Worm (Caenorhabditis elegans) whole organism, L2 larva: ENCODE data around the gene C16D2.1.
A peak's percentile ranks its signal among the peaks of the same experiment; 100 is the strongest.

Experiments
- C34F6.9 ChIP-seq: fragments of 150-350 bp; optimal IDR thresholded peaks from 2 replicates; lab custom pipeline; 2014; ENCODE audit warnings: missing biosample characterization, missing genetic modification characterization
- F13H6.1 ChIP-seq: sonication (generic microtip); optimal IDR thresholded peaks from 2 replicates; lab custom pipeline; 2016; ENCODE audit warnings: missing genetic modification characterization, missing compliant biosample characterization
- R02D3.7 ChIP-seq: fragments of 150-350 bp; optimal IDR thresholded peaks from 2 replicates; lab custom pipeline; 2014; ENCODE audit warnings: missing biosample characterization, missing genetic modification characterization
- Y55F3AM.14 ChIP-seq: fragments of 200-800 bp; sonication (Bioruptor generic); optimal IDR thresholded peaks from 2 replicates; lab custom pipeline; 2018; ENCODE audit warnings: mild to moderate bottlenecking, missing genetic modification characterization, missing compliant biosample characterization
- ZK546.5 ChIP-seq: sonication (generic microtip); optimal IDR thresholded peaks from 2 replicates; lab custom pipeline; 2017; ENCODE audit warnings: missing biosample characterization, missing genetic modification characterization
- alr-1 ChIP-seq: fragments of 150-350 bp; optimal IDR thresholded peaks from 2 replicates; lab custom pipeline; 2014; ENCODE audit warnings: missing biosample characterization, missing genetic modification characterization
- aly-2 ChIP-seq: fragments of 150-350 bp; optimal IDR thresholded peaks from 2 replicates; lab custom pipeline; 2014; ENCODE audit warnings: missing biosample characterization, missing genetic modification characterization
- ama-1 ChIP-seq: fragments of 150-350 bp; optimal IDR thresholded peaks from 2 replicates; lab custom pipeline; 2018; ENCODE audit warnings: inconsistent platforms
- blmp-1 ChIP-seq: sonication (generic microtip); optimal IDR thresholded peaks from 2 replicates; lab custom pipeline; 2017; ENCODE audit warnings: missing genetic modification characterization, mild to moderate bottlenecking, missing compliant biosample characterization, antibody characterized with exemption, moderate library complexity; ENCODE audit not compliant: insufficient read depth
- ceh-16 ChIP-seq: fragments of 150-350 bp; optimal IDR thresholded peaks from 2 replicates; lab custom pipeline; 2014; ENCODE audit warnings: missing biosample characterization, missing genetic modification characterization
- ceh-82 ChIP-seq: fragments of 150-350 bp; optimal IDR thresholded peaks from 2 replicates; lab custom pipeline; 2014; ENCODE audit warnings: missing biosample characterization, missing genetic modification characterization
- crh-2 ChIP-seq: sonication (generic microtip); optimal IDR thresholded peaks from 2 replicates; lab custom pipeline; 2017; ENCODE audit warnings: missing biosample characterization, missing genetic modification characterization
- egl-27 ChIP-seq: sonication (generic microtip); optimal IDR thresholded peaks from 3 replicates; lab custom pipeline; 2017; ENCODE audit warnings: missing biosample characterization, missing genetic modification reagents, missing genetic modification characterization
- elt-1 ChIP-seq: fragments of 150-350 bp; optimal IDR thresholded peaks from 2 replicates; lab custom pipeline; 2014; ENCODE audit warnings: missing biosample characterization, missing genetic modification characterization
- elt-3 ChIP-seq: sonication (generic microtip); optimal IDR thresholded peaks from 2 replicates; lab custom pipeline; 2017; ENCODE audit warnings: missing biosample characterization, missing genetic modification characterization
- fos-1 ChIP-seq: fragments of 150-350 bp; optimal IDR thresholded peaks from 2 replicates; lab custom pipeline; 2014; ENCODE audit warnings: missing biosample characterization, missing genetic modification characterization
- gmeb-1 ChIP-seq: fragments of 150-350 bp; optimal IDR thresholded peaks from 2 replicates; lab custom pipeline; 2014; ENCODE audit warnings: missing biosample characterization, missing genetic modification characterization
- lin-11 ChIP-seq: fragments of 150-350 bp; sonication (generic microtip); optimal IDR thresholded peaks from 2 replicates; lab custom pipeline; 2014; ENCODE audit warnings: missing biosample characterization, missing genetic modification characterization, inconsistent platforms, mixed read lengths
- lin-13 ChIP-seq: fragments of 150-350 bp; optimal IDR thresholded peaks from 2 replicates; lab custom pipeline; 2014; ENCODE audit warnings: missing biosample characterization, missing genetic modification reagents, missing genetic modification characterization
- lin-39 ChIP-seq: fragments of 150-350 bp; optimal IDR thresholded peaks from 2 replicates; lab custom pipeline; 2014; ENCODE audit warnings: missing biosample characterization, missing genetic modification reagents, missing genetic modification characterization
- lsy-2 ChIP-seq, 2 experiments: fragments of 150-350 bp in 1 of 2; sonication (generic microtip) in 1 of 2; optimal IDR thresholded peaks; 2 replicates each; lab custom pipeline; 2014 to 2017; ENCODE audit warnings: missing biosample characterization in 2 of 2, missing genetic modification characterization in 2 of 2
- mab-5 ChIP-seq: fragments of 150-350 bp; optimal IDR thresholded peaks from 2 replicates; lab custom pipeline; 2014; ENCODE audit warnings: missing biosample characterization, missing genetic modification characterization
- mbf-1 ChIP-seq: sonication (generic microtip); optimal IDR thresholded peaks from 2 replicates; lab custom pipeline; 2017; ENCODE audit warnings: missing biosample characterization, missing genetic modification characterization
- mdl-1 ChIP-seq, 2 experiments: fragments of 150-350 bp in 1 of 2; sonication (generic microtip) in 1 of 2; optimal IDR thresholded peaks; 2 replicates each; lab custom pipeline; 2017; ENCODE audit warnings: missing biosample characterization in 2 of 2, missing genetic modification characterization in 2 of 2
- nhr-10 ChIP-seq: sonication (generic microtip); optimal IDR thresholded peaks from 2 replicates; lab custom pipeline; 2017; ENCODE audit warnings: missing biosample characterization, missing genetic modification characterization
- nhr-11 ChIP-seq: fragments of 150-350 bp; optimal IDR thresholded peaks from 2 replicates; lab custom pipeline; 2014; ENCODE audit warnings: missing biosample characterization, missing genetic modification characterization
- nhr-12 ChIP-seq: fragments of 150-350 bp; optimal IDR thresholded peaks from 2 replicates; lab custom pipeline; 2014; ENCODE audit warnings: missing biosample characterization, missing genetic modification characterization
- nhr-129 ChIP-seq: fragments of 150-350 bp; optimal IDR thresholded peaks from 2 replicates; lab custom pipeline; 2014; ENCODE audit warnings: missing biosample characterization, missing genetic modification characterization
- nhr-21 ChIP-seq: fragments of 150-350 bp; optimal IDR thresholded peaks from 2 replicates; lab custom pipeline; 2014; ENCODE audit warnings: missing biosample characterization, missing genetic modification characterization
- nhr-237 ChIP-seq: fragments of 150-350 bp; optimal IDR thresholded peaks from 2 replicates; lab custom pipeline; 2014; ENCODE audit warnings: missing biosample characterization, missing genetic modification characterization
- nhr-25 ChIP-seq: fragments of 150-350 bp; sonication (generic microtip); optimal IDR thresholded peaks from 3 replicates; lab custom pipeline; 2014; ENCODE audit warnings: missing biosample characterization, missing genetic modification characterization
- nhr-6 ChIP-seq: fragments of 150-350 bp; optimal IDR thresholded peaks from 2 replicates; lab custom pipeline; 2014; ENCODE audit warnings: missing biosample characterization, missing genetic modification characterization
- nhr-77 ChIP-seq: fragments of 150-350 bp; optimal IDR thresholded peaks from 2 replicates; lab custom pipeline; 2014; ENCODE audit warnings: missing biosample characterization, missing genetic modification characterization
- peb-1 ChIP-seq: fragments of 150-350 bp; optimal IDR thresholded peaks from 2 replicates; lab custom pipeline; 2014; ENCODE audit warnings: missing biosample characterization, missing genetic modification characterization
- sem-4 ChIP-seq: fragments of 150-350 bp; optimal IDR thresholded peaks from 2 replicates; lab custom pipeline; 2014; ENCODE audit warnings: missing biosample characterization, missing genetic modification reagents, missing genetic modification characterization
- sma-3 ChIP-seq: sonication (generic microtip); optimal IDR thresholded peaks from 2 replicates; lab custom pipeline; 2016; ENCODE audit warnings: missing genetic modification reagents, missing genetic modification characterization, missing compliant biosample characterization
- sma-9 ChIP-seq, 2 experiments: fragments of 150-350 bp in 1 of 2; sonication (generic microtip) in 1 of 2; optimal IDR thresholded peaks; 2 replicates each; lab custom pipeline; 2014 to 2016; ENCODE audit warnings: missing genetic modification characterization in 2 of 2, mild to moderate bottlenecking in 1 of 2, missing biosample characterization in 1 of 2, missing compliant biosample characterization in 1 of 2, missing genetic modification reagents in 1 of 2, moderate library complexity in 1 of 2
- snpc-4 ChIP-seq: fragments of 150-350 bp; optimal IDR thresholded peaks from 2 replicates; lab custom pipeline; 2014; ENCODE audit warnings: missing biosample characterization, missing genetic modification characterization
- unc-39 ChIP-seq: fragments of 150-350 bp; optimal IDR thresholded peaks from 2 replicates; lab custom pipeline; 2014; ENCODE audit warnings: missing biosample characterization, missing genetic modification characterization
- unc-55 ChIP-seq: fragments of 150-350 bp; sonication (generic microtip); optimal IDR thresholded peaks from 3 replicates; lab custom pipeline; 2014; ENCODE audit warnings: missing biosample characterization, missing genetic modification reagents, missing genetic modification characterization
- unc-62 ChIP-seq: fragments of 150-350 bp; optimal IDR thresholded peaks from 2 replicates; lab custom pipeline; 2014; ENCODE audit warnings: missing biosample characterization, missing genetic modification reagents, missing genetic modification characterization
- zag-1 ChIP-seq: fragments of 150-350 bp; optimal IDR thresholded peaks from 2 replicates; lab custom pipeline; 2014; ENCODE audit warnings: missing biosample characterization, missing genetic modification characterization
- ztf-1 ChIP-seq: fragments of 200-800 bp; sonication (Bioruptor generic); conservative IDR thresholded peaks from 2 replicates; pipeline ENCODE4 v1.3.6; 2022; ENCODE audit warnings: missing genetic modification characterization, missing compliant biosample characterization
- ztf-11 ChIP-seq: sonication (generic microtip); optimal IDR thresholded peaks from 2 replicates; lab custom pipeline; 2017; ENCODE audit warnings: missing biosample characterization, missing genetic modification characterization
- ztf-4 ChIP-seq: fragments of 150-350 bp; optimal IDR thresholded peaks from 2 replicates; lab custom pipeline; 2014; ENCODE audit warnings: missing biosample characterization, missing genetic modification characterization

C16D2.1 gene

DNA sequence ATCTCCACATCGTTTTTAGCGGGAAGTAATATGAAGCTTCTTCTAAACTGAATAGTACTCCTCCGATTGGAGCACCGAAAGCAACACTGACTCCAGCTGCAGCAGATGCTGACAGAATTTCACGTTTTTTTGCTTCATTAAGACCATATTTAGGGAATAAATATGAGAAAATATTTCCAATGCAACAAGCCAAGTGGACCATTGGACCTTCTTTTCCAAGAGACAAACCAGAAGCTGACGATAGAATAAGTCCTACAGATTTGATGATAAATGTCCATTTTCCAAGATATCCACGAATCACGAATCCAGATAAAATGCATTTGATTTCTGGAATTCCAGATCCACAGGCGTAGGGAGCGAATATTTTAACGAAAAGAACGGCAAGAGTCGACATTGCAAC is 34.2 kb upstream of the C16D2.1 start:
- no peak for TF ChIP-seq unc-62 (GFP tag; lab: Kevin White, UChicago)
- TF ChIP-seq R02D3.7 (tag; lab: Kevin White, UChicago): no peak
- no peak for TF ChIP-seq nhr-129 (tag; lab: Kevin White, UChicago)
- no peak for TF ChIP-seq ztf-1 (GFP tag; lab: Robert Waterston, UW)
- TF ChIP-seq mbf-1 (tag; lab: Kevin White, UChicago): no peak
- no peak for TF ChIP-seq ztf-11 (tag; lab: Kevin White, UChicago)
- TF ChIP-seq egl-27 (tag; lab: Kevin White, UChicago): no peak
- no peak for TF ChIP-seq crh-2 (tag; lab: Kevin White, UChicago)
- TF ChIP-seq ceh-82: no peak
- no peak for TF ChIP-seq sma-3 (GFP tag; lab: Kevin White, UChicago)

DNA sequence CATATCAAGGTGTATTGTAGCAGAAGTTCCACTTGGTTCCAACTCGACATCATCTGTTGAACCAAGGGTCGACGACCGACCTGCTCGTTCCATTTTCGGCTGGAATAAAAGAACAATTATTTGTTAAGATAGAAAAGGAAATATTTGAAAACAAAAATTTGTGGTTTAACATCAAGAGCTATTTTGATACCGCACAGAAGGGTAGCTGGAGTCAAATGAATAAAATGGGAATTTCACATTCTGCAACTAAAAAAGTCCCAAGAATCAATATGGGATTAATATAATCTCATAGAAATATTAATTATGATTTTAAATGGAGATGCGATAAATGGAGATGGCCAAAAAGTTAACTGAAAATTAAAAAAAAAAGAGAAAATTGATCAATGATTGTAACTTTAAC is 33.0 kb upstream of the C16D2.1 start, which contains the start of gene clh-5:
Gene clh-5 (minus strand): TSS at position 101 of the 400 bp plus-strand sequence.
- TF ChIP-seq peb-1 (tag; lab: Kevin White, UChicago) (no peak), mab-5 (tag; lab: Kevin White, UChicago) (no peak), sma-3 (GFP tag; lab: Kevin White, UChicago) (no peak), ceh-82 (no peak), crh-2 (tag; lab: Kevin White, UChicago) (no peak), nhr-25 (tag; lab: Kevin White, UChicago) (no peak), zag-1 (tag; lab: Kevin White, UChicago) (no peak), nhr-11 (tag; lab: Kevin White, UChicago) (no peak), lsy-2 (tag; optimal IDR thresholded peaks at IDR 0.05; lab: Kevin White, UChicago) (no peak), nhr-10 (tag; lab: Kevin White, UChicago) (no peak), aly-2 (tag; lab: Kevin White, UChicago) (no peak), blmp-1 (tag; lab: Kevin White, UChicago) (no peak), lin-11 (no peak), unc-39 (tag; lab: Kevin White, UChicago) (no peak), nhr-237 (tag; lab: Kevin White, UChicago) (no peak), ztf-1 (GFP tag; lab: Robert Waterston, UW) (no peak)

DNA sequence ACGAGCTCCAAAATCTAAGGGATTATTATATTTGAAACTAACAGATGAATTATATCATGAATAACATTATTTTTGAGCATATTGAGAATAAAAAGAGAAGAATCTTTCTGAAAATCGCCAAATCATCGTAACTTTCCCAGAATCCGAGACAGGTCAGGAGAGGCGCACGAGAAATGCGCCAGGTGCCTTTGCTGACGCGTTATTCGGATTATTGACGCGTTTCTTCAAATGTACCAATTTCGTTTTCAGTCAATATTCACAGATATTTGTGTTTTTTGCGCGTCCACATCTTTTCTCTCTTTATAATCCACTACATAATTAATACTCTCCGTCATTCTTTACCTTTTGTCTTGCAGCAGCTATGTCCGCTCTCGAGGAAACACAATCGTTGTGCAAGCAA is 32.4 kb upstream of the C16D2.1 start, which contains the start of gene T24H10.1:
Gene T24H10.1 (plus strand): TSS at position 355 of the 400 bp plus-strand sequence.
- no peak for TF ChIP-seq nhr-77 (tag; lab: Kevin White, UChicago)
- peak; percentile 77 for TF ChIP-seq F13H6.1 (tag; lab: Kevin White, UChicago)
- peak; percentile 43 for TF ChIP-seq mab-5 (tag; lab: Kevin White, UChicago)
- TF ChIP-seq elt-3 (tag; lab: Kevin White, UChicago): no peak
- no peak for TF ChIP-seq nhr-11 (tag; lab: Kevin White, UChicago)
- no peak for TF ChIP-seq ztf-11 (tag; lab: Kevin White, UChicago)
- peak; percentile 72 to 86 for TF ChIP-seq lsy-2 (tag; optimal IDR thresholded peaks at IDR 0.05; lab: Kevin White, UChicago)
- no peak for TF ChIP-seq mdl-1 (tag; optimal IDR thresholded peaks at IDR 0.05; lab: Kevin White, UChicago)
- TF ChIP-seq alr-1: no peak
- peak; percentile 70 for TF ChIP-seq unc-55
- no peak for TF ChIP-seq Y55F3AM.14 (GFP tag; lab: Kevin White, UChicago)
- peak; percentile 64 for TF ChIP-seq nhr-25 (tag; lab: Kevin White, UChicago)
- TF ChIP-seq nhr-237 (tag; lab: Kevin White, UChicago): no peak
- no peak for TF ChIP-seq zag-1 (tag; lab: Kevin White, UChicago)
- peak; percentile 56 for TF ChIP-seq sem-4 (tag; lab: Kevin White, UChicago)
- TF ChIP-seq lin-11: peak; percentile 53
- TF ChIP-seq sma-9 (GFP tag; optimal IDR thresholded peaks at IDR 0.05; lab: Kevin White, UChicago): peak; percentile 62
- no peak for TF ChIP-seq sma-9 (tag; optimal IDR thresholded peaks at IDR 0.05; lab: Kevin White, UChicago)
- no peak for TF ChIP-seq ZK546.5 (tag; lab: Kevin White, UChicago)
- no peak for TF ChIP-seq ama-1 (lab: Kevin White, UChicago)
- TF ChIP-seq lin-39: no peak
- TF ChIP-seq crh-2 (tag; lab: Kevin White, UChicago): peak; percentile 48
- peak; percentile 59 for TF ChIP-seq lin-13 (GFP tag; lab: Kevin White, UChicago)
- no peak for TF ChIP-seq ztf-4 (tag; lab: Kevin White, UChicago)
- peak; percentile 20 for TF ChIP-seq egl-27 (tag; lab: Kevin White, UChicago)
- TF ChIP-seq blmp-1 (tag; lab: Kevin White, UChicago): no peak
- peak; percentile 60 for TF ChIP-seq nhr-129 (tag; lab: Kevin White, UChicago)
- peak; percentile 85 for TF ChIP-seq gmeb-1
- TF ChIP-seq elt-1: no peak
- TF ChIP-seq R02D3.7 (tag; lab: Kevin White, UChicago): no peak
- peak; percentile 62 for TF ChIP-seq nhr-21 (tag; lab: Kevin White, UChicago)
- no peak for TF ChIP-seq ceh-16 (tag; lab: Kevin White, UChicago)
- no peak for TF ChIP-seq nhr-12 (tag; lab: Kevin White, UChicago)
- TF ChIP-seq nhr-10 (tag; lab: Kevin White, UChicago): peak; percentile 20
- peak; percentile 43 for TF ChIP-seq sma-3 (GFP tag; lab: Kevin White, UChicago)
- peak; percentile 83 for TF ChIP-seq C34F6.9
- TF ChIP-seq snpc-4: peak; percentile 3
- TF ChIP-seq nhr-6 (tag; lab: Kevin White, UChicago): no peak
- no peak for TF ChIP-seq unc-39 (tag; lab: Kevin White, UChicago)
- TF ChIP-seq fos-1: peak; percentile 49
